Fruit fly (Drosophila melanogaster) whole organism, embryonic: ENCODE results near the gene CG2182.

Experiments
- Adf1 ChIP-seq: fragments of 200-800 bp; sonication (Bioruptor generic); IDR thresholded peaks from 2 replicates; pipeline ENCODE4 v1.3.6; 2022; ENCODE audit warnings: missing biosample characterization, missing genetic modification characterization
- B-H2 ChIP-seq: fragments of 200-800 bp; sonication (Bioruptor generic); optimal IDR thresholded peaks from 2 replicates; lab custom pipeline; 2018; ENCODE audit warnings: missing biosample characterization, mild to moderate bottlenecking, missing genetic modification characterization
- Bdp1 ChIP-seq: fragments of 200-800 bp; sonication (Bioruptor generic); optimal IDR thresholded peaks from 3 replicates; lab custom pipeline; 2016; ENCODE audit warnings: missing biosample characterization, missing genetic modification characterization
- CG10462 ChIP-seq: fragments of 200-800 bp; sonication (Bioruptor generic); optimal IDR thresholded peaks from 2 replicates; lab custom pipeline; 2016; ENCODE audit warnings: missing biosample characterization, missing genetic modification characterization
- CG10959 ChIP-seq: fragments of 200-800 bp; sonication (Bioruptor generic); IDR thresholded peaks from 2 replicates; pipeline ENCODE4 v1.3.6; 2022; ENCODE audit warnings: missing biosample characterization, missing genetic modification characterization
- CG12104 ChIP-seq: fragments of 200-800 bp; sonication (Bioruptor generic); optimal IDR thresholded peaks from 3 replicates; lab custom pipeline; 2016; ENCODE audit warnings: missing biosample characterization, missing genetic modification characterization
- CG12236 ChIP-seq: fragments of 200-800 bp; sonication (Bioruptor generic); optimal IDR thresholded peaks from 2 replicates; lab custom pipeline; 2016; ENCODE audit warnings: missing biosample characterization, missing genetic modification characterization
- CG1529 ChIP-seq: fragments of 200-800 bp; sonication (Bioruptor generic); optimal IDR thresholded peaks from 3 replicates; lab custom pipeline; 2018; ENCODE audit warnings: missing biosample characterization, missing genetic modification characterization
- CG15601 ChIP-seq: fragments of 200-800 bp; sonication (Bioruptor generic); optimal IDR thresholded peaks from 3 replicates; lab custom pipeline; 2019; ENCODE audit warnings: missing biosample characterization, mild to moderate bottlenecking, missing genetic modification characterization, moderate library complexity
- CG16813 ChIP-seq: fragments of 200-800 bp; sonication (Bioruptor generic); IDR thresholded peaks from 3 replicates; pipeline ENCODE4 v1.3.6; 2022; ENCODE audit warnings: missing biosample characterization, missing genetic modification characterization; ENCODE audit not compliant: partially characterized antibody
- CG17802 ChIP-seq: fragments of 200-800 bp; sonication (Bioruptor generic); optimal IDR thresholded peaks from 2 replicates; lab custom pipeline; 2018; ENCODE audit warnings: missing biosample characterization, mild to moderate bottlenecking, missing genetic modification characterization, moderate library complexity
- CG1832 ChIP-seq: fragments of 200-800 bp; sonication (Bioruptor generic); optimal IDR thresholded peaks from 2 replicates; lab custom pipeline; 2017; ENCODE audit warnings: missing biosample characterization, mild to moderate bottlenecking, missing genetic modification characterization, inconsistent platforms
- CG18476 ChIP-seq: fragments of 200-800 bp; sonication (Bioruptor generic); optimal IDR thresholded peaks from 2 replicates; lab custom pipeline; 2016; ENCODE audit warnings: missing biosample characterization, mild to moderate bottlenecking, missing genetic modification characterization
- CG2120 ChIP-seq: fragments of 200-800 bp; sonication (Bioruptor generic); optimal IDR thresholded peaks from 3 replicates; lab custom pipeline; 2016; ENCODE audit warnings: missing biosample characterization, missing genetic modification characterization
- CG31365 ChIP-seq: fragments of 200-800 bp; sonication (Bioruptor generic); optimal IDR thresholded peaks from 2 replicates; lab custom pipeline; 2018; ENCODE audit warnings: missing biosample characterization, mild to moderate bottlenecking, missing genetic modification characterization
- CG31441 ChIP-seq: fragments of 200-800 bp; sonication (Bioruptor generic); IDR thresholded peaks from 2 replicates; pipeline ENCODE4 v1.3.6; 2022; ENCODE audit warnings: missing biosample characterization, missing genetic modification characterization
- CG33557 ChIP-seq: fragments of 200-800 bp; sonication (Bioruptor generic); optimal IDR thresholded peaks from 2 replicates; lab custom pipeline; 2019; ENCODE audit warnings: missing biosample characterization, mild to moderate bottlenecking, missing genetic modification characterization, moderate library complexity
- CG34224 ChIP-seq: fragments of 200-800 bp; sonication (Bioruptor generic); IDR thresholded peaks from 3 replicates; pipeline ENCODE4 v1.3.6; 2022; ENCODE audit warnings: missing biosample characterization, missing genetic modification characterization; ENCODE audit not compliant: partially characterized antibody
- CG34376 ChIP-seq: fragments of 200-800 bp; sonication (Bioruptor generic); optimal IDR thresholded peaks from 2 replicates; lab custom pipeline; 2018; ENCODE audit warnings: missing biosample characterization, mild to moderate bottlenecking, missing genetic modification characterization
- CG43689 ChIP-seq: fragments of 200-800 bp; sonication (Bioruptor generic); IDR thresholded peaks from 2 replicates; pipeline ENCODE4 v1.3.6; 2022; ENCODE audit warnings: missing biosample characterization, missing genetic modification characterization
- CG4404 ChIP-seq: fragments of 200-800 bp; sonication (Bioruptor generic); IDR thresholded peaks from 2 replicates; pipeline ENCODE4 v1.3.6; 2022; ENCODE audit warnings: missing biosample characterization, missing genetic modification characterization
- CG4617 ChIP-seq: fragments of 200-800 bp; sonication (Bioruptor generic); optimal IDR thresholded peaks from 3 replicates; lab custom pipeline; 2016; ENCODE audit warnings: missing biosample characterization, missing genetic modification characterization, borderline replicate concordance
- CG5180 ChIP-seq: fragments of 200-800 bp; sonication (Bioruptor generic); optimal IDR thresholded peaks from 3 replicates; lab custom pipeline; 2017; ENCODE audit warnings: missing biosample characterization, missing genetic modification characterization, mild to moderate bottlenecking, moderate library complexity, missing genetic modification reagents
- CG7839 ChIP-seq: fragments of 200-800 bp; sonication (Bioruptor generic); optimal IDR thresholded peaks from 3 replicates; lab custom pipeline; 2018; ENCODE audit warnings: missing biosample characterization, mild to moderate bottlenecking, missing genetic modification characterization, moderate library complexity
- CrebB ChIP-seq: fragments of 200-800 bp; sonication (Bioruptor generic); optimal IDR thresholded peaks from 3 replicates; lab custom pipeline; 2018; ENCODE audit warnings: missing biosample characterization, mild to moderate bottlenecking, missing genetic modification characterization
- Gug ChIP-seq: fragments of 200-800 bp; sonication (Bioruptor generic); IDR thresholded peaks from 4 replicates; pipeline ENCODE4 v1.3.6; 2022; ENCODE audit warnings: missing biosample characterization, missing genetic modification characterization
- HHEX ChIP-seq: fragments of 200-800 bp; sonication (Bioruptor generic); optimal IDR thresholded peaks from 3 replicates; lab custom pipeline; 2017; ENCODE audit warnings: missing biosample characterization, mild to moderate bottlenecking, missing genetic modification characterization, missing genetic modification reagents
- Hr51 ChIP-seq, 2 experiments: fragments of 200-800 bp; sonication (Bioruptor generic); optimal IDR thresholded peaks; 2 replicates in 1 of 2; 3 replicates in 1 of 2; lab custom pipeline; 2016 to 2018; ENCODE audit warnings: missing biosample characterization in 2 of 2, missing genetic modification characterization in 2 of 2, mild to moderate bottlenecking in 1 of 2, moderate library complexity in 1 of 2
- MBD-R2 ChIP-seq: fragments of 200-800 bp; sonication (Bioruptor generic); IDR thresholded peaks from 2 replicates; pipeline ENCODE4 v1.3.6; 2022; ENCODE audit warnings: missing biosample characterization, missing genetic modification characterization
- Neu2 ChIP-seq: fragments of 200-800 bp; sonication (Bioruptor generic); optimal IDR thresholded peaks from 3 replicates; lab custom pipeline; 2016; ENCODE audit warnings: missing biosample characterization, missing genetic modification characterization, borderline replicate concordance
- Oli ChIP-seq: fragments of 200-800 bp; sonication (Bioruptor generic); optimal IDR thresholded peaks from 2 replicates; lab custom pipeline; 2018; ENCODE audit warnings: missing biosample characterization, mild to moderate bottlenecking, missing genetic modification characterization, moderate library complexity
- Poxn ChIP-seq: fragments of 200-800 bp; sonication (Bioruptor generic); IDR thresholded peaks from 2 replicates; pipeline ENCODE4 v1.3.6; 2022; ENCODE audit warnings: missing biosample characterization, missing genetic modification characterization
- Ravus ChIP-seq: fragments of 200-800 bp; sonication (Bioruptor generic); IDR thresholded peaks from 2 replicates; pipeline ENCODE4 v1.3.6; 2022; ENCODE audit warnings: missing biosample characterization, missing genetic modification characterization
- ab ChIP-seq: fragments of 200-800 bp; sonication (Bioruptor generic); optimal IDR thresholded peaks from 2 replicates; lab custom pipeline; 2016; ENCODE audit warnings: missing biosample characterization, missing genetic modification characterization
- amos ChIP-seq: fragments of 200-800 bp; sonication (Bioruptor generic); IDR thresholded peaks from 2 replicates; pipeline ENCODE4 v1.3.6; 2022; ENCODE audit warnings: missing biosample characterization, missing genetic modification characterization; ENCODE audit not compliant: partially characterized antibody
- bowl ChIP-seq: fragments of 200-800 bp; sonication (Bioruptor generic); IDR thresholded peaks from 2 replicates; pipeline ENCODE4 v1.3.6; 2022; ENCODE audit warnings: missing biosample characterization, missing genetic modification characterization
- bsh ChIP-seq, 2 experiments: fragments of 200-800 bp; sonication (Bioruptor generic); optimal IDR thresholded peaks; 2 replicates each; lab custom pipeline; 2017 to 2018; ENCODE audit warnings: mild to moderate bottlenecking in 2 of 2, missing biosample characterization in 2 of 2, missing genetic modification characterization in 2 of 2, moderate library complexity in 1 of 2
- cad ChIP-seq: fragments of >200 bp; optimal IDR thresholded peaks from 2 replicates; lab custom pipeline; 2017; ENCODE audit warnings: missing biosample characterization, missing genetic modification characterization
- croc ChIP-seq: fragments of 200-800 bp; sonication (Bioruptor generic); conservative IDR thresholded peaks from 3 replicates; pipeline ENCODE4 v1.3.6; 2022; ENCODE audit warnings: missing biosample characterization, missing genetic modification characterization
- da ChIP-seq: fragments of 200-800 bp; sonication (Bioruptor generic); optimal IDR thresholded peaks from 2 replicates; lab custom pipeline; 2016; ENCODE audit warnings: missing biosample characterization, missing genetic modification characterization
- fd3F ChIP-seq: fragments of 200-800 bp; sonication (Bioruptor generic); optimal IDR thresholded peaks from 2 replicates; lab custom pipeline; 2018; ENCODE audit warnings: missing biosample characterization, mild to moderate bottlenecking, missing genetic modification characterization, moderate library complexity
- gem ChIP-seq: fragments of 200-800 bp; sonication (Bioruptor generic); optimal IDR thresholded peaks from 2 replicates; lab custom pipeline; 2019; ENCODE audit warnings: missing biosample characterization, mild to moderate bottlenecking, missing genetic modification characterization, moderate library complexity
- grau ChIP-seq: fragments of 200-800 bp; optimal IDR thresholded peaks from 3 replicates; lab custom pipeline; 2019; ENCODE audit warnings: missing biosample characterization, mild to moderate bottlenecking, missing genetic modification characterization, moderate library complexity
- lola ChIP-seq, 3 experiments: fragments of >200 bp in 2 of 3; fragments of 200-800 bp in 1 of 3; sonication (Bioruptor generic) in 1 of 3; optimal IDR thresholded peaks; 2 replicates each; lab custom pipeline; 2017 to 2019; ENCODE audit warnings: missing biosample characterization in 3 of 3, missing genetic modification characterization in 3 of 3, mild to moderate bottlenecking in 1 of 3, moderate library complexity in 1 of 3
- org-1 ChIP-seq: fragments of 200-800 bp; sonication (Bioruptor generic); optimal IDR thresholded peaks from 2 replicates; lab custom pipeline; 2017; ENCODE audit warnings: missing biosample characterization, missing genetic modification characterization
- slou ChIP-seq: fragments of 200-800 bp; sonication (Bioruptor generic); optimal IDR thresholded peaks from 3 replicates; lab custom pipeline; 2016; ENCODE audit warnings: missing biosample characterization, missing genetic modification characterization
- sob ChIP-seq: fragments of 200-800 bp; sonication (Bioruptor generic); IDR thresholded peaks from 2 replicates; pipeline ENCODE4 v1.3.6; 2022; ENCODE audit warnings: missing biosample characterization, missing genetic modification characterization
- usp ChIP-seq: fragments of >200 bp; optimal IDR thresholded peaks from 2 replicates; lab custom pipeline; 2017; ENCODE audit warnings: missing biosample characterization, missing genetic modification characterization
- wek ChIP-seq: fragments of 200-800 bp; sonication (Bioruptor generic); optimal IDR thresholded peaks from 3 replicates; lab custom pipeline; 2018; ENCODE audit warnings: missing biosample characterization, mild to moderate bottlenecking, missing genetic modification characterization, moderate library complexity
- zen2 ChIP-seq: fragments of 200-800 bp; sonication (Bioruptor generic); IDR thresholded peaks from 3 replicates; pipeline ENCODE4 v1.3.6; 2022; ENCODE audit warnings: missing biosample characterization, missing genetic modification characterization; ENCODE audit not compliant: partially characterized antibody
- zfh1 ChIP-seq: fragments of 200-800 bp; sonication (Bioruptor generic); IDR thresholded peaks from 3 replicates; pipeline ENCODE4 v1.3.6; 2022; ENCODE audit warnings: missing biosample characterization, missing genetic modification characterization

CG2182 gene

DNA sequence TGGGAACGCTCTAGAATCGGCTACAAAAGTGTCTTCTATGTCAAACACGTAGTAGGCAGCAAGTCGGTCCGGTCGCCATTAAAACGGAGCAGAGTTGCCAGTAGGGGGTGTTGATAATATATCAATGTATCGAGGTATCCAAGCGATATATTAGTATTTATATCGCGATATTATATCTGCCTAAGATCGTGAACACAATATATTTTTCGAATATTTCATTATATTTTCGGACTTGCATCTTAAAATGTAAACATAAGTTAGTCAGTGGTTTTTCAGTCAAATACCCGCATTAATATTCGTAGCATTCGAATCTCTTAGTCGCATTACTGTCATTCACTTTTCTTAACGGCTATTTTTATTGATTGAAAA is at the start of gene CG2182 (continued):
- TF ChIP-seq fd3F (no peak), Adf1 (GFP tag; lab: Robert Waterston, UW) (no peak), zen2 (GFP tag; lab: Robert Waterston, UW) (peak; percentile 47; the same call in 2 of the 3 replicates), cad (no peak), Bdp1 (GFP tag; lab: Kevin White, UChicago) (no peak), amos (GFP tag; lab: Robert Waterston, UW) (peak; percentile 86), org-1 (GFP tag; lab: Kevin White, UChicago) (no peak), zfh1 (no peak), CG7839 (tag; lab: Kevin White, UChicago) (no peak), wek (GFP tag; lab: Kevin White, UChicago) (no peak), HHEX (GFP tag; lab: Kevin White, UChicago) (no peak), CG2120 (peak; percentile 31), bowl (GFP tag; lab: Robert Waterston, UW) (no peak), croc (GFP tag; lab: Robert Waterston, UW) (no peak), CG33557 (GFP tag; lab: Kevin White, UChicago) (peak; percentile 17), Ravus (GFP tag; lab: Robert Waterston, UW) (no peak), slou (no peak), CG5180 (GFP tag; lab: Kevin White, UChicago) (no peak), CG4617 (no peak), CG1832 (no peak), CG4404 (GFP tag; lab: Robert Waterston, UW) (no peak; the same call in 1 of the 2 replicates), CG17802 (tag; lab: Kevin White, UChicago) (no peak), CG34376 (GFP tag; lab: Kevin White, UChicago) (no peak), CG12236 (no peak), CG1529 (no peak), CG10462 (GFP tag; lab: Kevin White, UChicago) (no peak), Neu2 (no peak), Oli (tag; lab: Kevin White, UChicago) (no peak), CG43689 (GFP tag; lab: Robert Waterston, UW) (no peak), MBD-R2 (GFP tag; lab: Robert Waterston, UW) (0 out of 2 replicates have a peak, but pooled peaks have one; percentile 10), gem (tag; lab: Kevin White, UChicago) (no peak), lola (GFP tag; optimal IDR thresholded peaks at IDR 0.05; lab: Kevin White, UChicago) (no peak), grau (tag; lab: Kevin White, UChicago) (no peak), CG34224 (GFP tag; lab: Robert Waterston, UW) (peak; percentile 9), Hr51 (GFP tag; optimal IDR thresholded peaks at IDR 0.05; lab: Kevin White, UChicago) (no peak), CG31365 (tag; lab: Kevin White, UChicago) (no peak), CG15601 (tag; lab: Kevin White, UChicago) (no peak), CG16813 (peak; percentile 50), B-H2 (GFP tag; lab: Kevin White, UChicago) (no peak), CrebB (no peak), usp (GFP tag; lab: Kevin White, UChicago) (no peak), CG10959 (GFP tag; lab: Robert Waterston, UW) (no peak), bsh (GFP tag; optimal IDR thresholded peaks at IDR 0.05; lab: Kevin White, UChicago) (no peak), CG12104 (GFP tag; lab: Kevin White, UChicago) (no peak), CG31441 (GFP tag; lab: Robert Waterston, UW) (no peak), ab (GFP tag; lab: Kevin White, UChicago) (no peak), da (GFP tag; lab: Kevin White, UChicago) (no peak), sob (no peak), CG18476 (no peak), Poxn (GFP tag; lab: Robert Waterston, UW) (no peak), Gug (GFP tag; lab: Robert Waterston, UW) (no peak; the same call in 3 of the 4 replicates)
